Worm (Caenorhabditis elegans) whole organism, mixed stage, embryonic: ENCODE measurements around the gene ceh-91.

Experiments used
- M03D4.4 ChIP-seq: sonication (generic microtip); optimal IDR thresholded peaks from 2 replicates; lab custom pipeline; 2017; ENCODE audit warnings: mild to moderate bottlenecking, missing genetic modification characterization, missing compliant biosample characterization
- blmp-1 ChIP-seq: fragments of 150-350 bp; optimal IDR thresholded peaks from 2 replicates; lab custom pipeline; 2014; ENCODE audit warnings: missing biosample characterization, missing genetic modification characterization
- ceh-39 ChIP-seq: fragments of 150-350 bp; optimal IDR thresholded peaks from 2 replicates; lab custom pipeline; 2014; ENCODE audit warnings: missing biosample characterization, missing genetic modification characterization
- ceh-43 ChIP-seq: fragments of 200-800 bp; sonication (Bioruptor generic); optimal IDR thresholded peaks from 2 replicates; lab custom pipeline; 2018; ENCODE audit warnings: mild to moderate bottlenecking, missing genetic modification characterization, moderate library complexity, missing compliant biosample characterization
- ces-1 ChIP-seq: fragments of 150-350 bp; optimal IDR thresholded peaks from 2 replicates; lab custom pipeline; 2014; ENCODE audit warnings: missing biosample characterization, missing genetic modification reagents, missing genetic modification characterization
- cnd-1 ChIP-seq: fragments of 200-800 bp; sonication (Bioruptor generic); optimal IDR thresholded peaks from 2 replicates; lab custom pipeline; 2018; ENCODE audit warnings: mild to moderate bottlenecking, missing genetic modification characterization, missing compliant biosample characterization
- drap-1 ChIP-seq: fragments of 200-800 bp; sonication (Bioruptor generic); optimal IDR thresholded peaks from 3 replicates; lab custom pipeline; 2018; ENCODE audit warnings: mild to moderate bottlenecking, missing genetic modification characterization, missing compliant biosample characterization
- elt-3 ChIP-seq: fragments of 150-350 bp; optimal IDR thresholded peaks from 2 replicates; lab custom pipeline; 2014; ENCODE audit warnings: missing biosample characterization, missing genetic modification characterization
- flh-1 ChIP-seq: fragments of 200-800 bp; sonication (Bioruptor generic); optimal IDR thresholded peaks from 2 replicates; lab custom pipeline; 2018; ENCODE audit warnings: mild to moderate bottlenecking, missing genetic modification characterization, moderate library complexity, missing compliant biosample characterization
- ham-2 ChIP-seq: fragments of 200-800 bp; sonication (Bioruptor generic); optimal IDR thresholded peaks from 2 replicates; lab custom pipeline; 2018; ENCODE audit warnings: mild to moderate bottlenecking, missing genetic modification characterization, missing compliant biosample characterization
- hlh-1 ChIP-seq: fragments of 150-350 bp; optimal IDR thresholded peaks from 2 replicates; lab custom pipeline; 2014; ENCODE audit warnings: missing biosample characterization, missing genetic modification reagents, missing genetic modification characterization
- lin-13 ChIP-seq: fragments of 150-350 bp; optimal IDR thresholded peaks from 2 replicates; lab custom pipeline; 2014; ENCODE audit warnings: missing biosample characterization, missing genetic modification characterization
- lin-32 ChIP-seq: fragments of 200-800 bp; sonication (Bioruptor generic); optimal IDR thresholded peaks from 2 replicates; lab custom pipeline; 2018; ENCODE audit warnings: mild to moderate bottlenecking, missing genetic modification characterization, missing compliant biosample characterization
- lsy-2 ChIP-seq: fragments of 150-350 bp; optimal IDR thresholded peaks from 2 replicates; lab custom pipeline; 2014; ENCODE audit warnings: missing biosample characterization, missing genetic modification characterization
- mab-5 ChIP-seq: fragments of 150-350 bp; optimal IDR thresholded peaks from 2 replicates; lab custom pipeline; 2014; ENCODE audit warnings: missing biosample characterization, missing genetic modification characterization
- mls-2 ChIP-seq: sonication (generic microtip); optimal IDR thresholded peaks from 2 replicates; lab custom pipeline; 2016; ENCODE audit warnings: mild to moderate bottlenecking, missing genetic modification characterization, moderate library complexity, missing compliant biosample characterization
- nhr-2 ChIP-seq: fragments of 150-350 bp; optimal IDR thresholded peaks from 2 replicates; lab custom pipeline; 2014; ENCODE audit warnings: missing biosample characterization, missing genetic modification characterization
- nhr-237 ChIP-seq: fragments of 150-350 bp; optimal IDR thresholded peaks from 2 replicates; lab custom pipeline; 2014; ENCODE audit warnings: missing biosample characterization, missing genetic modification characterization
- nhr-28 ChIP-seq: fragments of 150-350 bp; optimal IDR thresholded peaks from 2 replicates; lab custom pipeline; 2014; ENCODE audit warnings: missing biosample characterization, missing genetic modification characterization
- pha-4 ChIP-seq: fragments of 150-350 bp; optimal IDR thresholded peaks from 2 replicates; lab custom pipeline; 2018; ENCODE audit warnings: missing biosample characterization, missing genetic modification reagents, missing genetic modification characterization
- sem-2 ChIP-seq: fragments of 200-800 bp; sonication (Bioruptor generic); optimal IDR thresholded peaks from 2 replicates; lab custom pipeline; 2018; ENCODE audit warnings: mild to moderate bottlenecking, missing genetic modification characterization, missing compliant biosample characterization
- tbx-8 ChIP-seq: fragments of 200-800 bp; sonication (Bioruptor generic); optimal IDR thresholded peaks from 2 replicates; lab custom pipeline; 2018; ENCODE audit warnings: mild to moderate bottlenecking, missing genetic modification characterization, moderate library complexity, missing compliant biosample characterization
- unc-120 ChIP-seq: sonication (generic microtip); optimal IDR thresholded peaks from 2 replicates; lab custom pipeline; 2017; ENCODE audit warnings: missing genetic modification characterization, missing compliant biosample characterization; ENCODE audit not compliant: poor library complexity, severe bottlenecking
- unc-39 ChIP-seq: fragments of 150-350 bp; optimal IDR thresholded peaks from 2 replicates; lab custom pipeline; 2014; ENCODE audit warnings: missing biosample characterization, missing genetic modification characterization
- unc-62 ChIP-seq: fragments of 150-350 bp; optimal IDR thresholded peaks from 2 replicates; lab custom pipeline; 2014; ENCODE audit warnings: missing biosample characterization, missing genetic modification reagents, missing genetic modification characterization
- zip-8 ChIP-seq: fragments of 150-350 bp; optimal IDR thresholded peaks from 2 replicates; lab custom pipeline; 2014; ENCODE audit warnings: missing biosample characterization, missing genetic modification characterization
- ztf-11 ChIP-seq: fragments of 150-350 bp; optimal IDR thresholded peaks from 2 replicates; lab custom pipeline; 2014; ENCODE audit warnings: missing biosample characterization, missing genetic modification characterization

The ceh-91 gene

DNA sequence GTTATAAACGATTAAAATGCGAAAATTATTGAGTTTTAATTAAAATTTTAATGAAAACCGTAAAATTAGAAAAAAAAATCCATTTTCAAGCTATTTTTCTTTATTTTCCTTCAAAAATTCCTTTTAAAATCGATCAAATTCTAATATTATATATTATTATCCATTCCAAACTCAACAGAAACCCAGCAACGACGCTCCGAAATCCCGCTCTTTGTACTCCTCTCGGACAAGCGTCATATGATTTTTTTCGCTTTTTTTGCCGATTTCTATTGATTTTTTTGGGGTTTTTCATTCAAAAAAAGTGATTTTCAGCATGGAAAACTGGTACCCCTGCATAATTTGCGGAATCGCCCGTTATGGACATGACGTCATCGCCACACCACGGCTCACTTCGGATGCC is at the start of gene ceh-91:
Gene ceh-91, plus strand, starts transcription at position 301 of the 400 bp plus-strand sequence.
- TF ChIP-seq tbx-8 (GFP tag; lab: Kevin White, UChicago) (no peak), zip-8 (tag; lab: Kevin White, UChicago) (peak; percentile 11), mls-2 (no peak), pha-4 (tag; lab: Kevin White, UChicago) (no peak), ces-1 (GFP tag; lab: Kevin White, UChicago) (no peak)

DNA sequence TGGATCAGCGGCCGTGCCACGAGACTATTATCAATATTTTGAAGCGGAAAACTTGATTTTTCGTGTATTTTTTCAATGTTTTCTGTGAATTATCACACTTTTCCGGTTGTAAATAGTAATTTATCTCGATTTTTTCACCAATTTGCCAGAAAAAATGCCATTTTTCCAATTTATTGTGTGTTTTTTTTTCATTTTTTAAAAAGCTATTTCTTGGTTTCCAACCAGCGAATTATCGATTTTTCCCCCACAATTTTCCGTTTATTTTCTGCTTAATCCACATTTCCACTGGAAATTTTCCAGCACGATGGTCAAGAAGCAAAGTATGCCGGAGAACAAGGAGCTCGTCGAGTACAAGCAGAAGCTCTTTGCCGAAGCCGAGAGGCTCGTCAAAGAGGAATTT is 48.7 kb upstream of the ceh-91 start, which contains the start of gene psme-3:
Gene psme-3, plus strand, starts transcription at position 301 of the 400 bp plus-strand sequence.
- TF ChIP-seq flh-1 (GFP tag; lab: Kevin White, UChicago) (no peak), pha-4 (tag; lab: Kevin White, UChicago) (no peak), elt-3 (tag; lab: Kevin White, UChicago) (no peak), ztf-11 (no peak), M03D4.4 (tag; lab: Kevin White, UChicago) (no peak), drap-1 (GFP tag; lab: Kevin White, UChicago) (no peak), ceh-43 (GFP tag; lab: Kevin White, UChicago) (no peak), zip-8 (tag; lab: Kevin White, UChicago) (no peak), ceh-39 (tag; lab: Kevin White, UChicago) (no peak)

DNA sequence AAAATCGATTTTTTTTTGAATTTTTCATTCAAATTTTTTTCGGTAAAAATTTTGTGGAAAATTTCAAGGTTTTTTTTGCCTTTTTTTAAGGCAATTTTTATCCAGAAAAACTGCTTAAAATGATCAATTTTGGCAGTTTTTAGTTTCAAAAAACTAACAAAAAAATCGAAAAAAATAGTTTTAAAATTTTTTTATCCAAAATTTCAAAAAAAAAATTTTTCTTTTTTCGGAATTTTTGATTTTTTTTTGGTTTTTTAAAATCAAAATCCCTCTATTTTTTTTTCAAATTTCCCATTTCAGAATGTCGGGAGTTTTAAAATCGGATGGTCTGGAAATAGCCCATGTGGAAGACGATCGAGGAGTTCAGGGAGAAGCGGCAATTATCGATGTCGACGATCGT is 42.6 kb upstream of the ceh-91 start, which contains the start of gene Y66D12A.8:
Gene Y66D12A.8, plus strand, starts transcription at position 301 of the 400 bp plus-strand sequence.
- TF ChIP-seq nhr-2 (tag; lab: Kevin White, UChicago) (no peak), mab-5 (tag; lab: Kevin White, UChicago) (no peak), lin-32 (no peak), zip-8 (tag; lab: Kevin White, UChicago) (no peak), unc-120 (no peak), ham-2 (no peak), unc-39 (tag; lab: Kevin White, UChicago) (no peak), tbx-8 (GFP tag; lab: Kevin White, UChicago) (no peak), hlh-1 (tag; lab: Kevin White, UChicago) (no peak), M03D4.4 (tag; lab: Kevin White, UChicago) (no peak), ces-1 (GFP tag; lab: Kevin White, UChicago) (no peak)

DNA sequence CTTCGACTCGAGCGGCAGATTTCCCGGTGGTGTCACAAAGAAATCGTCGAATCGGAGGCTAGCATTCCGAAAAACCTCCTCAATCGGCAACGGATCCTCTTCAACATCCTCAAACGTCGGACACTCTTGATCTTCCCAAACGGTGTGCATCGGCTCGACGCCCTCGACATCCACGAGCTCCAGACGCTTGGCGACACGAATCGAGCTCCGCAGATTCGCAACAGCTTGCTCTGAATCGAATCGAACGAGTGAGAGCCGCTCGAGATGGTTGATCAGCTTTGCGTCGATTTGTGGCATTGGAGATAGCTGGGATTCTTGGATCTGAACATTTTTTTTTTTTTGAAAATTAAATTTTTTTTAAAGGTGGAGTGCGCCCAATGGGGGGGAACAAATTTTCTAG is 37.2 kb upstream of the ceh-91 start:
- TF ChIP-seq sem-2, result no peak
- TF ChIP-seq lsy-2 (tag; lab: Kevin White, UChicago), result no peak
- no peak for TF ChIP-seq ces-1 (GFP tag; lab: Kevin White, UChicago)
- no peak for TF ChIP-seq unc-62 (GFP tag; lab: Kevin White, UChicago)
- TF ChIP-seq nhr-2 (tag; lab: Kevin White, UChicago), result no peak
- TF ChIP-seq drap-1 (GFP tag; lab: Kevin White, UChicago), result no peak
- no peak for TF ChIP-seq hlh-1 (tag; lab: Kevin White, UChicago)

DNA sequence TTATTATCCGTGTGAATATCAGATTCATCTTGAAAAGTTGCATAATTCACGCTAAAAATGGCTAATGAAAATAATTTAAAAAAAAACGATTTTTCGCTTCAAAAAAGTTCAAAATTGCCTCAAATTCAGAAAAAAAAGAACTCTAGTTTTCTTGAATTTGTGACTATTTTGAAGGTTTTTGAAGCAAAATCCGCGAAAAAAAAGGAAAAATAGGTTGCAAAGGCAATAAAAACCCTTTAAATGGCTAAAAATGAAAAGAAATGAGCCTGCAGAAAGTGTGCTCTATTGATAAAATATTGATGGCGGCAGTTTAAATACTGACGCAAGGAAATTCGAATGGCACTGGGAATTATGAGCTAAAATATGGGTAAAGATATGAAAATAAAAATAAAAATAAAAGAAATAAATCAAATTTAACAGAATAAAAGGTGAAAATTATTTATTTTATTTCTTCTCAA is 36.1 kb upstream of the ceh-91 start, which contains the start of gene Y66D12A.7:
Gene Y66D12A.7, minus strand, starts transcription at position 51 of the 458 bp plus-strand sequence.
- TF ChIP-seq unc-120 (peak; percentile 13), unc-39 (tag; lab: Kevin White, UChicago) (no peak)

DNA sequence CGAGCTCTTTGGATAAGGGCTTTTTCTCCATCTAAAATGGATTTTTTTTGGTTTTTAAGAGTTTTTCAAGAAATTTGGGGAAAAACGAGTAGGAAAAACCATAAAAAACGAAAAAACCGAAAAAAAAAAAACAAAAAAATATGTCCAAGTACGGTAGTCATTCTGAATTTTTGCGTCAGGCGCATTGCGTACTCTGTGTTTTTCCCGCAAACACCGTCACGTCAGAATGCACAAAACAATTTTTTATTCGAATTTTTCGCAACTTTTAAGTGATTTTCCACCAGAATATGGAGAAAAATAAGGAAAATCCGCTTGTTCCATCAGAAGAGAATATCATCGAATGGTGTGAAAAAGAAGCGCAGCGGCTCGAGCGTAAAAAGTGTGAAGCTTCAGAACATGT is 35.2 kb upstream of the ceh-91 start, which contains the start of the genes Y66D12A.6 and ceh-92:
Gene Y66D12A.6, minus strand, starts transcription at position 31 of the 400 bp plus-strand sequence.
Gene ceh-92, plus strand, starts transcription at position 229 of the 400 bp plus-strand sequence.
- TF ChIP-seq ham-2 (no peak), pha-4 (tag; lab: Kevin White, UChicago) (no peak), nhr-237 (no peak), M03D4.4 (tag; lab: Kevin White, UChicago) (no peak), zip-8 (tag; lab: Kevin White, UChicago) (no peak), cnd-1 (tag; lab: Kevin White, UChicago) (no peak), elt-3 (tag; lab: Kevin White, UChicago) (no peak), nhr-28 (tag; lab: Kevin White, UChicago) (no peak)
- TF ChIP-seq, all 35 proteins: peak for 0

DNA sequence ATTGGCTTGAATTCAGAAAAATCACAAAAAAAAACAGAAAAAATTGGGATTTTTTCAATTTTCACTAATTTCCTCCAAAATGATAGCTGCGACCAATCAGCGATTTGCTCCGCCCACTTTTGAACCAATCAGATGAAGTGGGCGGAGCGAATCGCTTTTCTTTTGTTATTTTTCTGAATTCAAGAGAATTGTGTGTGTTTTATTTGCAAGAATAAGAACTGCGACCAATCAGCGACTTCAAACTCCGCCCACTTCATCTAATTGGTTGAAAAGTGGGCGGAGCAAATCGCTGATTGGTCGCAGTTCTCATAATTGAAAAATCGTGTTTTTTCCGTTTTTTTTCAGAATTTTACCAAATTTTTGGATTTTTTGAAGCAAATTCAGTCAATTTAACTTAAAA is 34.0 kb upstream of the ceh-91 start:
- TF ChIP-seq hlh-1 (tag; lab: Kevin White, UChicago) (no peak), blmp-1 (tag; lab: Kevin White, UChicago) (no peak), sem-2 (no peak), nhr-2 (tag; lab: Kevin White, UChicago) (no peak), pha-4 (tag; lab: Kevin White, UChicago) (no peak), mls-2 (no peak), cnd-1 (tag; lab: Kevin White, UChicago) (no peak), ham-2 (no peak), lin-32 (no peak), nhr-237 (no peak), flh-1 (GFP tag; lab: Kevin White, UChicago) (no peak), lin-13 (no peak), nhr-28 (tag; lab: Kevin White, UChicago) (no peak), ces-1 (GFP tag; lab: Kevin White, UChicago) (no peak), unc-120 (no peak)
